Worm (Caenorhabditis elegans): Measurements from ENCODE around the gene T24E12.6.

DNA sequence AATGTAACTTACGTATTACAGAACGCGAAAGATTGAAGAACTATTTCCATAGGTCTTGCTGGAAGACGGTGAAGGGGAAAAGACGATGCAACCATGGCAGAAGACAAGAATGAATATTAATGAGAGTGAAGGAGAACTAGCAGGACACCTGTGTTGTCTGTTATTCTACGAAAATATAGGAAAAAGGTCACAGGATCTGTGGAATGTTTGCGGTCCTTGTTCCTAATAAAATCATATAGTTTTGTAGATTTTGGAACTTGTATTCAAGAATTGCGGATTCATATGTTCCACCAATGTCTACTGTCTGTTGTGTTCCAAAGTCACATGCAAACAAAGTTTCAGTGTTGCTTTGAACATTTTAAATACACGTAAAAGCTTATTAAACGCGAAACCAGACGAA is 9.3 kb downstream of the T24E12.6 start, which contains the start of gene sdz-11:
- TF ChIP-seq snpc-4 (tag; optimal IDR thresholded peaks at IDR 0.05) = no peak
- TF ChIP-seq ztf-1 (GFP tag; conservative IDR thresholded peaks at IDR 0.05) = no peak
- no peak for TF ChIP-seq ceh-82 (tag; optimal IDR thresholded peaks at IDR 0.05)
- TF ChIP-seq R02D3.7 (tag; optimal IDR thresholded peaks at IDR 0.05) = no peak
- no peak for TF ChIP-seq lin-13 (GFP tag; optimal IDR thresholded peaks at IDR 0.05)
- no peak for TF ChIP-seq sma-9 (GFP tag; optimal IDR thresholded peaks at IDR 0.05)
- TF ChIP-seq sma-9 (tag; optimal IDR thresholded peaks at IDR 0.05) = no peak
- TF ChIP-seq unc-62 (GFP tag; optimal IDR thresholded peaks at IDR 0.05) = no peak
- no peak for TF ChIP-seq mab-5 (tag; optimal IDR thresholded peaks at IDR 0.05)
- TF ChIP-seq ZK546.5 (tag; optimal IDR thresholded peaks at IDR 0.05) = no peak
- no peak for TF ChIP-seq aly-2 (tag; optimal IDR thresholded peaks at IDR 0.05)
- no peak for TF ChIP-seq mdl-1 (tag; optimal IDR thresholded peaks at IDR 0.05)

All from whole organism, L2 larva.